Worm (Caenorhabditis elegans) whole organism, young adult: ENCODE results near the gene F36D4.4.

ENCODE experiments used
- B0261.1 ChIP-seq: sonication (generic microtip); optimal IDR thresholded peaks from 2 replicates; lab custom pipeline; 2016; ENCODE audit warnings: mild to moderate bottlenecking, missing genetic modification characterization, moderate library complexity, missing compliant biosample characterization
- B0336.3 ChIP-seq: fragments of 200-800 bp; sonication (Bioruptor generic); IDR thresholded peaks from 2 replicates; pipeline ENCODE4 v1.3.6; 2022; ENCODE audit warnings: missing genetic modification characterization, missing compliant biosample characterization
- Y79H2A.3 ChIP-seq: fragments of 200-800 bp; sonication (Bioruptor generic); conservative IDR thresholded peaks from 2 replicates; pipeline ENCODE4 v1.3.6; 2022; ENCODE audit warnings: missing genetic modification reagents, missing genetic modification characterization, missing compliant biosample characterization
- attf-3 ChIP-seq: fragments of 200-800 bp; sonication (Bioruptor generic); conservative IDR thresholded peaks from 2 replicates; pipeline ENCODE4 v1.3.6; 2022; ENCODE audit warnings: missing genetic modification reagents, missing genetic modification characterization, missing compliant biosample characterization
- dpff-1 ChIP-seq: sonication (generic microtip); optimal IDR thresholded peaks from 2 replicates; lab custom pipeline; 2017; ENCODE audit warnings: mild to moderate bottlenecking, missing genetic modification characterization, missing compliant biosample characterization
- madf-8 ChIP-seq: fragments of 200-800 bp; sonication (Bioruptor generic); conservative IDR thresholded peaks from 2 replicates; pipeline ENCODE4 v1.3.6; 2022; ENCODE audit warnings: missing genetic modification reagents, missing genetic modification characterization, missing compliant biosample characterization
- nhr-179 ChIP-seq: sonication (generic microtip); optimal IDR thresholded peaks from 2 replicates; lab custom pipeline; 2016; ENCODE audit warnings: mild to moderate bottlenecking, missing genetic modification characterization, missing compliant biosample characterization
- nhr-80 ChIP-seq: sonication (generic microtip); optimal IDR thresholded peaks from 2 replicates; lab custom pipeline; 2016; ENCODE audit warnings: missing genetic modification characterization, missing compliant biosample characterization
- snpc-4 ChIP-seq, 5 experiments: fragments of 150-350 bp in 1 of 5; sonication (generic microtip) in 4 of 5; optimal IDR thresholded peaks; 2 replicates each; lab custom pipeline; 2014 to 2018; ENCODE audit warnings: missing genetic modification characterization in 5 of 5, missing biosample characterization in 3 of 5, antibody characterized with exemption in 2 of 5, mild to moderate bottlenecking in 2 of 5, missing compliant biosample characterization in 2 of 5, missing genotype in 2 of 5, moderate library complexity in 2 of 5, missing genetic modification reagents in 1 of 5
- unc-62 ChIP-seq: fragments of 150-350 bp; optimal IDR thresholded peaks from 2 replicates; lab custom pipeline; 2014; ENCODE audit warnings: missing biosample characterization, missing genetic modification reagents, missing genetic modification characterization
- ztf-28 ChIP-seq: fragments of 200-800 bp; sonication (Bioruptor generic); IDR thresholded peaks from 2 replicates; pipeline ENCODE4 v1.3.6; 2022; ENCODE audit warnings: missing genetic modification reagents, missing genetic modification characterization, missing compliant biosample characterization

DNA sequence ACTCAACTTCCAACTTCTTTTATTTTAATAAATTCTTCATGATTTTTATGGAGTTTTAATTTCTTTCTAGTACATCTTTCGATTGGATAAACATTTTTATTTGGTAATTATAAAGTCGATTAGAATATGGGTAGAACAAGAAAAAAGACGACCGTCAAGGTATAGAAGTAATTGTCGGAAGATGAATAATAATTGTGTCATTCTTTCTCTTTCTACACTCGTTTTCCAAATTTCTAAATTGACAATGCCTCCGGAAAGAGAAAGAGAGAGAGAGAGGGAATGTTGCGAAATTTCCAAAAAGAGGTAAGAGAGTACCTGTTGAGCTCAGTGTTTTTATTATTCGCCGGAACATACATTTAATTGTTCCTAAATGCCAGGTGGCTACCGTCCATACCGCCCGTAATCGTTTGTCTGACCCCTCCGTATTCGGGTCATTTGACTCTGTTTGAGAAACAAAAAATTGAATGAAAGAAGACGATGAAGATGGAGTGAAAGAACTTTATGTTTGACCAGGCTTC, 32.5 kb downstream of the F36D4.4 start, which contains the start of gene E02C12.12:
- TF ChIP-seq ztf-28 (GFP tag; lab: Robert Waterston, UW) (no peak), B0261.1 (no peak), B0336.3 (GFP tag; lab: Robert Waterston, UW) (no peak), dpff-1 (tag; lab: Kevin White, UChicago) (no peak), snpc-4 (GFP tag; optimal IDR thresholded peaks at IDR 0.05; lab: Kevin White, UChicago) (no peak), snpc-4 (tag; optimal IDR thresholded peaks at IDR 0.05; lab: Kevin White, UChicago) (no peak), nhr-179 (tag; lab: Kevin White, UChicago) (no peak), nhr-80 (tag; lab: Kevin White, UChicago) (no peak), Y79H2A.3 (no peak), unc-62 (GFP tag; lab: Kevin White, UChicago) (no peak), attf-3 (GFP tag; lab: Robert Waterston, UW) (no peak), madf-8 (no peak)
